Worm (Caenorhabditis elegans) whole organism, midembryonic: ENCODE data around the gene C17H11.4.

Experiments used
- flt-1 ChIP-seq: fragments of 200-800 bp; sonication (Bioruptor generic); IDR thresholded peaks from 2 replicates; pipeline ENCODE4 v1.3.6; 2022; ENCODE audit warnings: missing genetic modification characterization, missing compliant biosample characterization
- klf-2 ChIP-seq: fragments of 200-800 bp; sonication (Bioruptor generic); conservative IDR thresholded peaks from 2 replicates; pipeline ENCODE4 v1.3.6; 2022; ENCODE audit warnings: missing genetic modification reagents, missing genetic modification characterization, missing compliant biosample characterization
- med-1 ChIP-seq: sonication (generic microtip); optimal IDR thresholded peaks from 2 replicates; lab custom pipeline; 2017; ENCODE audit warnings: missing genetic modification characterization, mild to moderate bottlenecking, missing compliant biosample characterization, antibody characterized with exemption, missing genetic modification reagents; ENCODE audit not compliant: insufficient read depth
- ref-1 ChIP-seq: fragments of 200-800 bp; sonication (Bioruptor generic); conservative IDR thresholded peaks from 2 replicates; pipeline ENCODE4 v1.3.6; 2022; ENCODE audit warnings: missing genetic modification reagents, missing genetic modification characterization, missing compliant biosample characterization
- ztf-29 ChIP-seq: fragments of 200-800 bp; sonication (Bioruptor generic); IDR thresholded peaks from 2 replicates; pipeline ENCODE4 v1.3.6; 2022; ENCODE audit warnings: missing genetic modification reagents, missing genetic modification characterization, missing compliant biosample characterization

ce11 chrX:8219428-8219827 lies 38.0 kb upstream of the C17H11.4 start, which contains the start of gene K02A6.1:
- TF ChIP-seq med-1 = no peak
- no peak for TF ChIP-seq klf-2
- TF ChIP-seq flt-1 (GFP tag; lab: Robert Waterston, UW) = no peak
- no peak for TF ChIP-seq ztf-29 (GFP tag; lab: Robert Waterston, UW)
- no peak for TF ChIP-seq ref-1 (GFP tag; lab: Robert Waterston, UW)
